Worm (Caenorhabditis elegans) whole organism, L4 larva: ENCODE data around the gene sdc-3.

ENCODE experiments used
- Y48G9A.11 ChIP-seq: fragments of 200-800 bp; sonication (Bioruptor generic); IDR thresholded peaks from 2 replicates; pipeline ENCODE4 v1.3.6; 2022; ENCODE audit warnings: missing genetic modification reagents, missing genetic modification characterization, missing compliant biosample characterization
- aha-1 ChIP-seq: fragments of 150-350 bp; peaks from one replicate; lab custom pipeline; 2014; ENCODE audit warnings: missing biosample characterization, missing genetic modification characterization
- ama-1 ChIP-seq: fragments of 150-350 bp; optimal IDR thresholded peaks from 2 replicates; lab custom pipeline; 2014; ENCODE audit warnings: inconsistent platforms, mixed read lengths
- ceh-32 ChIP-seq: sonication (generic microtip); optimal IDR thresholded peaks from 2 replicates; lab custom pipeline; 2016; ENCODE audit warnings: mild to moderate bottlenecking, missing genetic modification characterization, missing compliant biosample characterization; ENCODE audit not compliant: poor library complexity
- ceh-44 ChIP-seq: fragments of 200-800 bp; sonication (Bioruptor generic); IDR thresholded peaks from 2 replicates; pipeline ENCODE4 v1.3.6; 2022; ENCODE audit warnings: missing genetic modification reagents, missing genetic modification characterization, missing compliant biosample characterization
- ceh-82 ChIP-seq: sonication (generic microtip); optimal IDR thresholded peaks from 2 replicates; lab custom pipeline; 2017; ENCODE audit warnings: missing biosample characterization, missing genetic modification characterization
- ctbp-1 ChIP-seq: fragments of 200-800 bp; sonication (Bioruptor generic); IDR thresholded peaks from 2 replicates; pipeline ENCODE4 v1.3.6; 2022; ENCODE audit warnings: missing genetic modification reagents, missing genetic modification characterization, missing compliant biosample characterization
- dmd-8 ChIP-seq: fragments of 200-800 bp; sonication (Bioruptor generic); IDR thresholded peaks from 2 replicates; pipeline ENCODE4 v1.3.6; 2022; ENCODE audit warnings: missing genetic modification characterization, missing compliant biosample characterization
- egl-27 ChIP-seq: sonication (generic microtip); optimal IDR thresholded peaks from 3 replicates; lab custom pipeline; 2017; ENCODE audit warnings: missing biosample characterization, missing genetic modification reagents, missing genetic modification characterization
- egl-43 ChIP-seq: fragments of 200-800 bp; sonication (Bioruptor generic); IDR thresholded peaks from 2 replicates; pipeline ENCODE4 v1.3.6; 2022; ENCODE audit warnings: missing genetic modification reagents, missing genetic modification characterization, missing compliant biosample characterization
- fkh-10 ChIP-seq: fragments of 150-350 bp; optimal IDR thresholded peaks from 2 replicates; lab custom pipeline; 2014; ENCODE audit warnings: missing biosample characterization, missing genetic modification reagents, missing genetic modification characterization
- fos-1 ChIP-seq: fragments of 150-350 bp; optimal IDR thresholded peaks from 2 replicates; lab custom pipeline; 2014; ENCODE audit warnings: missing biosample characterization, missing genetic modification characterization
- hif-1 ChIP-seq, 2 experiments: sonication (generic microtip); optimal IDR thresholded peaks; 2 replicates each; lab custom pipeline; 2016 to 2017; ENCODE audit warnings: missing compliant biosample characterization in 2 of 2, missing genetic modification characterization in 2 of 2, missing genetic modification reagents in 2 of 2, missing genotype in 2 of 2, mild to moderate bottlenecking in 1 of 2
- hlh-30 ChIP-seq: sonication (generic microtip); optimal IDR thresholded peaks from 2 replicates; lab custom pipeline; 2017; ENCODE audit warnings: antibody characterized with exemption, mild to moderate bottlenecking, missing genetic modification characterization, missing compliant biosample characterization; ENCODE audit not compliant: insufficient read depth
- lin-1 ChIP-seq: fragments of 200-800 bp; sonication (Bioruptor generic); IDR thresholded peaks from 2 replicates; pipeline ENCODE4 v1.3.6; 2022; ENCODE audit warnings: missing genetic modification reagents, missing genetic modification characterization, missing compliant biosample characterization
- lin-13 ChIP-seq: fragments of 150-350 bp; optimal IDR thresholded peaks from 2 replicates; lab custom pipeline; 2014; ENCODE audit warnings: missing biosample characterization, missing genetic modification reagents, missing genetic modification characterization
- lin-29 ChIP-seq: fragments of 200-800 bp; sonication (Bioruptor generic); IDR thresholded peaks from 2 replicates; pipeline ENCODE4 v1.3.6; 2022; ENCODE audit warnings: missing genetic modification reagents, missing genetic modification characterization, missing compliant biosample characterization
- lin-39 ChIP-seq: fragments of 150-350 bp; optimal IDR thresholded peaks from 2 replicates; lab custom pipeline; 2014; ENCODE audit warnings: missing biosample characterization, missing genetic modification reagents, missing genetic modification characterization
- lsy-2 ChIP-seq, 2 experiments: fragments of 150-350 bp in 1 of 2; sonication (generic microtip) in 1 of 2; optimal IDR thresholded peaks; 2 replicates each; lab custom pipeline; 2014 to 2017; ENCODE audit warnings: missing biosample characterization in 2 of 2, missing genetic modification characterization in 2 of 2
- mdl-1 ChIP-seq, 2 experiments: fragments of 150-350 bp in 1 of 2; sonication (generic microtip) in 1 of 2; optimal IDR thresholded peaks; 2 replicates each; lab custom pipeline; 2014 to 2017; ENCODE audit warnings: missing biosample characterization in 2 of 2, missing genetic modification characterization in 2 of 2
- mxl-3 ChIP-seq: fragments of 200-800 bp; sonication (Bioruptor generic); optimal IDR thresholded peaks from 2 replicates; lab custom pipeline; 2018; ENCODE audit warnings: mild to moderate bottlenecking, missing genetic modification characterization, missing compliant biosample characterization
- nhr-237 ChIP-seq: sonication (generic microtip); optimal IDR thresholded peaks from 2 replicates; lab custom pipeline; 2017; ENCODE audit warnings: missing biosample characterization, missing genetic modification characterization
- nhr-28 ChIP-seq: fragments of 150-350 bp; optimal IDR thresholded peaks from 2 replicates; lab custom pipeline; 2014; ENCODE audit warnings: missing biosample characterization, missing genetic modification characterization
- nhr-48 ChIP-seq: sonication (generic microtip); optimal IDR thresholded peaks from 2 replicates; lab custom pipeline; 2016; ENCODE audit warnings: mild to moderate bottlenecking, missing genetic modification characterization, missing compliant biosample characterization
- nhr-6 ChIP-seq: fragments of 150-350 bp; optimal IDR thresholded peaks from 2 replicates; lab custom pipeline; 2014; ENCODE audit warnings: missing biosample characterization, missing genetic modification characterization
- pqm-1 ChIP-seq: sonication (generic microtip); optimal IDR thresholded peaks from 2 replicates; lab custom pipeline; 2017; ENCODE audit warnings: missing biosample characterization, missing genetic modification characterization
- rbr-2 ChIP-seq: sonication (generic microtip); optimal IDR thresholded peaks from 2 replicates; lab custom pipeline; 2016; ENCODE audit warnings: missing genotype, missing genetic modification characterization, missing compliant biosample characterization
- sdz-12 ChIP-seq: fragments of 200-800 bp; sonication (Bioruptor generic); optimal IDR thresholded peaks from 2 replicates; lab custom pipeline; 2018; ENCODE audit warnings: mild to moderate bottlenecking, missing genetic modification characterization, missing compliant biosample characterization
- skn-1 ChIP-seq: fragments of 150-350 bp; optimal IDR thresholded peaks from 2 replicates; lab custom pipeline; 2014; ENCODE audit warnings: missing biosample characterization, missing genetic modification characterization
- tag-97 ChIP-seq: fragments of 200-800 bp; sonication (Bioruptor generic); IDR thresholded peaks from 2 replicates; pipeline ENCODE4 v1.3.6; 2022; ENCODE audit warnings: missing genetic modification characterization, missing compliant biosample characterization
- unc-130 ChIP-seq: sonication (generic microtip); optimal IDR thresholded peaks from 2 replicates; lab custom pipeline; 2016; ENCODE audit warnings: missing genetic modification reagents, missing genetic modification characterization, missing compliant biosample characterization
- vab-7 ChIP-seq: fragments of 200-800 bp; sonication (Bioruptor generic); IDR thresholded peaks from 2 replicates; pipeline ENCODE4 v1.3.6; 2022; ENCODE audit warnings: missing genetic modification reagents, missing genetic modification characterization, missing compliant biosample characterization
- zfp-3 ChIP-seq: fragments of 200-800 bp; sonication (Bioruptor generic); conservative IDR thresholded peaks from 2 replicates; pipeline ENCODE4 v1.3.6; 2022; ENCODE audit warnings: missing genetic modification reagents, missing genetic modification characterization, missing compliant biosample characterization
- ztf-7 ChIP-seq: fragments of 150-350 bp; optimal IDR thresholded peaks from 2 replicates; lab custom pipeline; 2014; ENCODE audit warnings: missing biosample characterization, missing genetic modification characterization

The sdc-3 gene

DNA sequence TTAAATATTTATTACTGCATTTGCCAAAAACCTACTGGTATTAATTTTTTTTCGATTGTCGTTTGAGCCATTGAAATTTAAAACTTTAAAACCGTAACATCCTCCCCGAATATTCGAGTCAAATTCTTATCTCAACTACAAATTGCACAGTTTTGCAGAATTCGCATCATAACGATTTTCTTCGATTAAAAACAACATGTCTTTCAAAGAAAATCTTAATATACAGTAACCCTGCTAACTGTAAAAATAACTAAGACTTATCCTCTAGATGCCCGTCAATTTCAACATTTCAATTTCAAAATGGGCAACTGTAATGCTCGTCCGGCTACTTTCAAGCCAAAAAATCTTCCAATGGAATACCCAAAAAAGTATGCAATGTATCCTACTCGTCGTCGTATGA is 27.3 kb downstream of the sdc-3 start, which contains the start of gene F14H8.5:
F14H8.5 (plus strand) TSS at position 301 of the 400 bp plus-strand sequence.
- TF ChIP-seq hlh-30 (tag; lab: Kevin White, UChicago) = no peak
- no peak for TF ChIP-seq ctbp-1 (GFP tag; lab: Robert Waterston, UW)
- no peak for TF ChIP-seq egl-43
- TF ChIP-seq lsy-2 (tag; optimal IDR thresholded peaks at IDR 0.05; lab: Kevin White, UChicago) = no peak
- TF ChIP-seq, all 104 proteins: peak for 0

DNA sequence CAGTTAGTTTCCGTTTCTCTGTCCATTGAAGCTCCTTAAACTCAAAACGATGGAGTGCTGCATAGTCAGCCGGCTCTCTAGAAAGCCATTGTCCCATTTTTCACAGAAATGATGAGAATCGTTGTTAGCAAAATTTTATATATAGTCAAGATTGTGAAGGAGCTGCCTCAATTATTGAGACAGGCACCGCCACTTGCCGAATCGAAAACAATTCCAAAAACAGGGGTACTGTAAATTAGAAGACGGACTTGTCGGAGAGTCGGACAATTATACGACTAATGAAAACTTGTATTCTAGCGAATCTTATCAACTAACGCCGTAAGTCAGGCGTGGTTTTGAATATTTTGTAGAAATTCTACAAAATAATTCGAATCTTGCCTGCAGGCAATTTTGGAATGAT is 27.8 kb downstream of the sdc-3 start, which contains the start of gene F14H8.2:
F14H8.2 (minus strand) TSS at position 101 of the 400 bp plus-strand sequence.
- TF ChIP-seq lin-13 (GFP tag; lab: Kevin White, UChicago) (no peak), unc-130 (GFP tag; lab: Kevin White, UChicago) (no peak), vab-7 (GFP tag; lab: Robert Waterston, UW) (no peak), lin-29 (no peak), skn-1 (no peak), ceh-44 (no peak), fkh-10 (GFP tag; lab: Kevin White, UChicago) (no peak), pqm-1 (tag; lab: Kevin White, UChicago) (no peak), ceh-82 (tag; lab: Kevin White, UChicago) (no peak), egl-43 (no peak), zfp-3 (GFP tag; lab: Robert Waterston, UW) (no peak), dmd-8 (GFP tag; lab: Robert Waterston, UW) (no peak), lin-1 (no peak), fos-1 (tag; lab: Kevin White, UChicago) (no peak), nhr-6 (tag; lab: Kevin White, UChicago) (no peak), tag-97 (GFP tag; lab: Robert Waterston, UW) (no peak), nhr-28 (tag; lab: Kevin White, UChicago) (no peak), Y48G9A.11 (no peak), aha-1 (no peak)

DNA sequence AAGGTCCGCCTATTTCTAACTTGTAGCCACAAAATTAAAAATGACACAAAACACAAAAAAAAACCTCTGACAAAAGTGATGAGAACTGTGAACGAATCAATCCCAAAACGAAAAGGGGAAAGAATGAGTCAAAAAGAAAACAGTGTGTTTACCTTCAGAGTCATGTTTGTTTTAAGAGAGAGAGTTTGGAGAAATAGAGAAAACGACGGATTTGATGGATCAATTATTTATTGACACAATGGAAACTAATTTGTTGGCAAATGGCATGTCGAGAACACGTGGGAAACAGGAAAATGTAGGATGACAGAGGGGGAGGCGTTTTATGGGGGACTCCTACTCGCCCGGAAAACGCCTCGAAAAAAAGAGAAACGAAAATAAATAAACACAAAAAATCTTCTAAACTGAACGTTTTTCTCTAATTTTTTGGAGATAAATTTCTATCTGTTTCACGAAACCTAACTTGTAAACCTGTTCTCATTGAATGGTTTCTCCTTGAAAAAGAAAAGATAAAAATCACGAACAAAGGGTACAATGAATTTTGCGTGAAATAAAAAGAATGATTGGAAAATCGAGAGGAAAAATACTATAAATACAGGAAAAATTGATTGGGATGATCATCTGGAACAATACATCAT is 31.1 kb downstream of the sdc-3 start:
- no peak for TF ChIP-seq ama-1
- TF ChIP-seq mxl-3 (GFP tag; lab: Kevin White, UChicago) = peak; percentile 1
- TF ChIP-seq ztf-7 (tag; lab: Kevin White, UChicago) = no peak
- no peak for TF ChIP-seq hlh-30 (tag; lab: Kevin White, UChicago)
- peak in 1 of 2 experiments; percentile 1 for TF ChIP-seq mdl-1 (tag; optimal IDR thresholded peaks at IDR 0.05; lab: Kevin White, UChicago)
- TF ChIP-seq egl-27 (tag; lab: Kevin White, UChicago) = no peak
- TF ChIP-seq sdz-12 (GFP tag; lab: Kevin White, UChicago) = no peak
- TF ChIP-seq lin-39 (tag; lab: Kevin White, UChicago) = no peak
- TF ChIP-seq lsy-2 (tag; optimal IDR thresholded peaks at IDR 0.05; lab: Kevin White, UChicago) = no peak
- TF ChIP-seq nhr-48 (tag; lab: Kevin White, UChicago) = no peak
- TF ChIP-seq skn-1 = no peak
- TF ChIP-seq nhr-6 (tag; lab: Kevin White, UChicago) = peak; percentile 33
- TF ChIP-seq ceh-32 = no peak

DNA sequence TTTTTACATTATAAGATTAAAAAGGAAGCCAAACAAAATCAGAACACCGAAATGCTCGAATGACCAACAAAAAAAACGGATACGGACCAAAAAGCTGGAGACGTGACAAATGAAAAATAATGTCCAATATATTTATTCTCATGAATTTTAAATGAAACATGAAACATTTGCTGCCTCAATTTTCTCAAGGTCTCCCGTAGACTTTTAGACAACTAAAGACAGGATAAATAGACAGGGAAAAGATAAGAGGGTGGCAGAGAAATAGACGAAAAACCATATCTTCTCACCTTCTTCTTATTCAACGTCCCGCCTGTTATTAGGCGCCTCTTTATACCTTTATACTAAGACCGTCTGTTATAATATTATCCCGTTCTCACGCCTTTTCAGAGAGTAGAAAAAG is 32.2 kb downstream of the sdc-3 start:
- TF ChIP-seq rbr-2 (tag; lab: Kevin White, UChicago) = no peak
- TF ChIP-seq pqm-1 (tag; lab: Kevin White, UChicago) = no peak
- no peak for TF ChIP-seq skn-1
- TF ChIP-seq hif-1 (tag; optimal IDR thresholded peaks at IDR 0.05; lab: Kevin White, UChicago) = peak in 1 of 2 experiments; percentile 25
- TF ChIP-seq sdz-12 (GFP tag; lab: Kevin White, UChicago) = no peak
- no peak for TF ChIP-seq nhr-237
- peak; percentile 83 for TF ChIP-seq aha-1
